Fruit fly (Drosophila melanogaster): Measurements from ENCODE around the gene twin.

twin gene

dm6 chr3R:24221334-24222302 lies at the start of gene twin (continued):
- TF ChIP-seq CG4424 (GFP tag; optimal IDR thresholded peaks at IDR 0.05) (peak; percentile 67), prd (optimal IDR thresholded peaks at IDR 0.05) (no peak), prd (GFP tag; IDR thresholded peaks at IDR 0.05) (peak; percentile 58), HmgD (GFP tag; optimal IDR thresholded peaks at IDR 0.05) (peak; percentile 32), MTF-1 (GFP tag; optimal IDR thresholded peaks at IDR 0.05; ENCODE audit: borderline replicate concordance) (no peak), Sin3A (optimal IDR thresholded peaks at IDR 0.05) (peak; percentile 43), gcm (GFP tag; optimal IDR thresholded peaks at IDR 0.05) (no peak), ci (GFP tag; IDR thresholded peaks at IDR 0.05) (peak; percentile 47; the same call in 1 of the 3 replicates), dmrt99B (tag; optimal IDR thresholded peaks at IDR 0.05) (no peak), Opbp (GFP tag; IDR thresholded peaks at IDR 0.05; ENCODE audit: partially characterized antibody) (no peak; the same call in 2 of the 3 replicates), CG18619 (GFP tag; optimal IDR thresholded peaks at IDR 0.05) (peak; percentile 57), CG34224 (GFP tag; IDR thresholded peaks at IDR 0.05; ENCODE audit: partially characterized antibody) (peak; percentile 70), pan (optimal IDR thresholded peaks at IDR 0.05) (no peak), pan (GFP tag; optimal IDR thresholded peaks at IDR 0.05 in 1 of 2, IDR thresholded peaks at IDR 0.05 in 1 of 2) (no peak), chinmo (GFP tag; IDR thresholded peaks at IDR 0.05; ENCODE audit: partially characterized antibody) (peak; percentile 42; the same call in 1 of the 4 replicates), CG13296 (GFP tag; optimal IDR thresholded peaks at IDR 0.05) (peak; percentile 6), row (GFP tag; IDR thresholded peaks at IDR 0.05) (peak; percentile 83), CG7839 (tag; optimal IDR thresholded peaks at IDR 0.05) (peak; percentile 63), CG8944 (GFP tag; optimal IDR thresholded peaks at IDR 0.05) (peak; percentile 37), org-1 (GFP tag; optimal IDR thresholded peaks at IDR 0.05) (no peak), CG14014 (GFP tag; IDR thresholded peaks at IDR 0.05) (peak; percentile 48; the same call in 1 of the 2 replicates), bab2 (GFP tag; optimal IDR thresholded peaks at IDR 0.05) (peak; percentile 68), CG4617 (GFP tag; optimal IDR thresholded peaks at IDR 0.05; ENCODE audit: borderline replicate concordance) (peak; percentile 62), lab (GFP tag; optimal IDR thresholded peaks at IDR 0.05) (no peak), odd (GFP tag; optimal IDR thresholded peaks at IDR 0.05) (no peak), CG6813 (GFP tag; optimal IDR thresholded peaks at IDR 0.05) (no peak), Dfd (GFP tag; optimal IDR thresholded peaks at IDR 0.05) (no peak), Dad (GFP tag; optimal IDR thresholded peaks at IDR 0.05) (peak; percentile 54), Meics (GFP tag; optimal IDR thresholded peaks at IDR 0.05) (peak; percentile 51), Deaf1 (tag; optimal IDR thresholded peaks at IDR 0.05) (peak; percentile 27), Rx (GFP tag; IDR thresholded peaks at IDR 0.05) (no peak), CG10543 (GFP tag; optimal IDR thresholded peaks at IDR 0.05) (peak; percentile 13), NK7.1 (GFP tag; optimal IDR thresholded peaks at IDR 0.05) (peak; percentile 25), hth (optimal IDR thresholded peaks at IDR 0.05) (no peak), CG1647 (GFP tag; optimal IDR thresholded peaks at IDR 0.05) (no peak), Abd-B (GFP tag; optimal IDR thresholded peaks at IDR 0.05) (peak; percentile 80), grau (tag; optimal IDR thresholded peaks at IDR 0.05) (peak; percentile 62), HHEX (GFP tag; optimal IDR thresholded peaks at IDR 0.05) (peak; percentile 41), CG6683 (GFP tag; optimal IDR thresholded peaks at IDR 0.05) (no peak), Blimp-1 (GFP tag; optimal IDR thresholded peaks at IDR 0.05) (peak; percentile 58), CG6254 (GFP tag; optimal IDR thresholded peaks at IDR 0.05) (no peak), sna (GFP tag; IDR thresholded peaks at IDR 0.05; ENCODE audit: partially characterized antibody) (peak; percentile 76), NfI (GFP tag; optimal IDR thresholded peaks at IDR 0.05) (peak; percentile 58), wek (GFP tag; optimal IDR thresholded peaks at IDR 0.05) (no peak), Gug (GFP tag; IDR thresholded peaks at IDR 0.05) (peak; percentile 61; the same call in 1 of the 4 replicates), da (GFP tag; optimal IDR thresholded peaks at IDR 0.05) (peak; percentile 2), gsb (GFP tag; IDR thresholded peaks at IDR 0.05) (peak; percentile 56; the same call in 1 of the 2 replicates), CG3065 (GFP tag; optimal IDR thresholded peaks at IDR 0.05) (peak; percentile 29)
